Fruit fly (Drosophila melanogaster) whole organism, adult: ENCODE results near the gene CAH3.

Experiments used
- CG11617 ChIP-seq: fragments of 200-800 bp; sonication (Bioruptor generic); optimal IDR thresholded peaks from 2 replicates; lab custom pipeline; 2017; ENCODE audit warnings: mild to moderate bottlenecking, missing biosample characterization, missing genetic modification reagents, missing genetic modification characterization
- CG12768 ChIP-seq: fragments of 200-800 bp; sonication (Bioruptor generic); optimal IDR thresholded peaks from 2 replicates; lab custom pipeline; 2017; ENCODE audit warnings: missing biosample characterization, missing genetic modification characterization, mild to moderate bottlenecking, moderate library complexity, missing genetic modification reagents
- CG14711 ChIP-seq: fragments of 200-800 bp; sonication (Bioruptor generic); optimal IDR thresholded peaks from 2 replicates; lab custom pipeline; 2018; ENCODE audit warnings: missing biosample characterization, mild to moderate bottlenecking, missing genetic modification characterization, moderate library complexity
- CG1620 ChIP-seq: fragments of 200-800 bp; sonication (Bioruptor generic); optimal IDR thresholded peaks from 2 replicates; lab custom pipeline; 2016; ENCODE audit warnings: missing biosample characterization, missing genetic modification characterization
- CG33017 ChIP-seq: fragments of 200-800 bp; sonication (Bioruptor generic); optimal IDR thresholded peaks from 2 replicates; lab custom pipeline; 2018; ENCODE audit warnings: missing biosample characterization, mild to moderate bottlenecking, missing genetic modification characterization, moderate library complexity
- CG5204 ChIP-seq: fragments of 200-800 bp; sonication (Bioruptor generic); optimal IDR thresholded peaks from 2 replicates; lab custom pipeline; 2016; ENCODE audit warnings: missing biosample characterization, missing genetic modification characterization
- CG7045 ChIP-seq: fragments of 200-800 bp; sonication (Bioruptor generic); optimal IDR thresholded peaks from 2 replicates; lab custom pipeline; 2017; ENCODE audit warnings: missing biosample characterization, mild to moderate bottlenecking, missing genetic modification characterization
- CG7101 ChIP-seq: fragments of 200-800 bp; sonication (Bioruptor generic); optimal IDR thresholded peaks from 2 replicates; lab custom pipeline; 2018; ENCODE audit warnings: missing biosample characterization, mild to moderate bottlenecking, missing genetic modification characterization, moderate library complexity
- Clk ChIP-seq: fragments of 200-800 bp; sonication (Bioruptor generic); optimal IDR thresholded peaks from 2 replicates; lab custom pipeline; 2017; ENCODE audit warnings: missing biosample characterization, missing genetic modification characterization
- Crg-1 ChIP-seq: fragments of 200-800 bp; sonication (Bioruptor generic); optimal IDR thresholded peaks from 2 replicates; lab custom pipeline; 2016; ENCODE audit warnings: missing biosample characterization, missing genetic modification characterization
- Hr96 ChIP-seq: fragments of 200-800 bp; sonication (Bioruptor generic); optimal IDR thresholded peaks from 2 replicates; lab custom pipeline; 2016; ENCODE audit warnings: missing biosample characterization, missing genetic modification characterization
- Mnt ChIP-seq: fragments of 200-800 bp; sonication (Bioruptor generic); optimal IDR thresholded peaks from 2 replicates; lab custom pipeline; 2016; ENCODE audit warnings: missing biosample characterization, mild to moderate bottlenecking, missing genetic modification characterization
- bab1 ChIP-seq: fragments of 200-800 bp; sonication (Bioruptor generic); optimal IDR thresholded peaks from 3 replicates; lab custom pipeline; 2019; ENCODE audit warnings: missing biosample characterization, mild to moderate bottlenecking, missing genetic modification characterization, moderate library complexity
- cic ChIP-seq: fragments of 200-800 bp; sonication (Bioruptor generic); optimal IDR thresholded peaks from 2 replicates; lab custom pipeline; 2017; ENCODE audit warnings: missing biosample characterization, mild to moderate bottlenecking, missing genetic modification characterization, moderate library complexity
- cnc ChIP-seq, 2 experiments: fragments of >200 bp; optimal IDR thresholded peaks; 2 replicates each; lab custom pipeline; 2017
- kay ChIP-seq: fragments of 200-800 bp; sonication (Bioruptor generic); peaks from one replicate; lab custom pipeline; 2016; ENCODE audit warnings: missing biosample characterization, missing genetic modification characterization, borderline replicate concordance
- ovo ChIP-seq: fragments of 200-800 bp; sonication (Bioruptor generic); optimal IDR thresholded peaks from 2 replicates; lab custom pipeline; 2016; ENCODE audit warnings: missing biosample characterization, missing genetic modification characterization
- pad ChIP-seq: fragments of 200-800 bp; sonication (Bioruptor generic); optimal IDR thresholded peaks from 3 replicates; lab custom pipeline; 2017; ENCODE audit warnings: missing biosample characterization, missing genetic modification characterization, mild to moderate bottlenecking, moderate library complexity, missing genetic modification reagents
- tj ChIP-seq: fragments of 200-800 bp; sonication (Bioruptor generic); optimal IDR thresholded peaks from 3 replicates; lab custom pipeline; 2017; ENCODE audit warnings: missing biosample characterization, mild to moderate bottlenecking, missing genetic modification characterization, moderate library complexity
- toe ChIP-seq: fragments of 200-800 bp; sonication (Bioruptor generic); optimal IDR thresholded peaks from 2 replicates; lab custom pipeline; 2016; ENCODE audit warnings: missing biosample characterization, missing genetic modification characterization

Gene CAH3

dm6 chrX:8723393-8723987 is 42.4 kb downstream of the CAH3 start:
- TF ChIP-seq bab1 (GFP tag; lab: Kevin White, UChicago), result no peak
- no peak for TF ChIP-seq CG7045
- no peak for TF ChIP-seq CG7101
- no peak for TF ChIP-seq pad (GFP tag; lab: Kevin White, UChicago)
- no peak for TF ChIP-seq cnc (optimal IDR thresholded peaks at IDR 0.05; lab: Kevin White, UChicago)
- TF ChIP-seq CG11617 (GFP tag; lab: Kevin White, UChicago), result no peak
- no peak for TF ChIP-seq Mnt
- no peak for TF ChIP-seq CG1620 (GFP tag; lab: Kevin White, UChicago)
- no peak for TF ChIP-seq Clk (GFP tag; lab: Kevin White, UChicago)
- TF ChIP-seq toe, result no peak
- TF ChIP-seq tj (GFP tag; lab: Kevin White, UChicago), result no peak
- TF ChIP-seq Hr96, result no peak
- TF ChIP-seq CG14711 (tag; lab: Kevin White, UChicago), result no peak
- TF ChIP-seq cic (GFP tag; lab: Kevin White, UChicago), result no peak
- TF ChIP-seq CG5204 (GFP tag; lab: Kevin White, UChicago), result no peak
- no peak for TF ChIP-seq Crg-1 (GFP tag; lab: Kevin White, UChicago)
- no peak for TF ChIP-seq CG12768 (GFP tag; lab: Kevin White, UChicago)
- no peak for TF ChIP-seq CG33017 (tag; lab: Kevin White, UChicago)
- no peak for TF ChIP-seq kay

- no peak for TF ChIP-seq Crg-1 (GFP tag; lab: Kevin White, UChicago)
- no peak for TF ChIP-seq CG1620 (GFP tag; lab: Kevin White, UChicago)
- no peak for TF ChIP-seq Clk (GFP tag; lab: Kevin White, UChicago)
- no peak for TF ChIP-seq tj (GFP tag; lab: Kevin White, UChicago)
- no peak for TF ChIP-seq cnc (optimal IDR thresholded peaks at IDR 0.05; lab: Kevin White, UChicago)
- no peak for TF ChIP-seq cic (GFP tag; lab: Kevin White, UChicago)
- no peak for TF ChIP-seq Hr96
- no peak for TF ChIP-seq ovo (GFP tag; lab: Kevin White, UChicago)
- no peak for TF ChIP-seq kay
- TF ChIP-seq Mnt, result no peak
- TF ChIP-seq CG7101, result no peak
- TF ChIP-seq toe, result no peak
- no peak for TF ChIP-seq pad (GFP tag; lab: Kevin White, UChicago)
- TF ChIP-seq CG14711 (tag; lab: Kevin White, UChicago), result no peak
These were observed 43.8 kb downstream of the CAH3 start for dm6 chrX:8724815-8725214.

- TF ChIP-seq cic (GFP tag; lab: Kevin White, UChicago), result no peak
These were observed 44.2 kb downstream of the CAH3 start for dm6 chrX:8725238-8725637.

dm6 chrX:8726816-8727215 is 45.8 kb downstream of the CAH3 start:
- TF ChIP-seq cic (GFP tag; lab: Kevin White, UChicago) (no peak), CG12768 (GFP tag; lab: Kevin White, UChicago) (no peak), cnc (optimal IDR thresholded peaks at IDR 0.05; lab: Kevin White, UChicago) (no peak), CG7045 (no peak), Mnt (no peak), Clk (GFP tag; lab: Kevin White, UChicago) (no peak), bab1 (GFP tag; lab: Kevin White, UChicago) (no peak), CG7101 (no peak)

dm6 chrX:8728030-8728429 is 47.0 kb downstream of the CAH3 start:
- TF ChIP-seq CG1620 (GFP tag; lab: Kevin White, UChicago), result no peak
- no peak for TF ChIP-seq toe
- TF ChIP-seq CG14711 (tag; lab: Kevin White, UChicago), result no peak
- no peak for TF ChIP-seq CG5204 (GFP tag; lab: Kevin White, UChicago)
- TF ChIP-seq Mnt, result no peak
- TF ChIP-seq CG7045, result no peak
- TF ChIP-seq Hr96, result no peak
- TF ChIP-seq ovo (GFP tag; lab: Kevin White, UChicago), result no peak
- TF ChIP-seq cic (GFP tag; lab: Kevin White, UChicago), result no peak
- TF ChIP-seq tj (GFP tag; lab: Kevin White, UChicago), result no peak
- TF ChIP-seq CG7101, result no peak
- TF ChIP-seq CG11617 (GFP tag; lab: Kevin White, UChicago), result no peak
- TF ChIP-seq kay, result no peak
- no peak for TF ChIP-seq pad (GFP tag; lab: Kevin White, UChicago)
- no peak for TF ChIP-seq cnc (optimal IDR thresholded peaks at IDR 0.05; lab: Kevin White, UChicago)
- TF ChIP-seq Clk (GFP tag; lab: Kevin White, UChicago), result no peak
- no peak for TF ChIP-seq Crg-1 (GFP tag; lab: Kevin White, UChicago)
- TF ChIP-seq CG12768 (GFP tag; lab: Kevin White, UChicago), result no peak
- TF ChIP-seq CG33017 (tag; lab: Kevin White, UChicago), result no peak

dm6 chrX:8730306-8730705 is 49.3 kb downstream of the CAH3 start:
- no peak for TF ChIP-seq Clk (GFP tag; lab: Kevin White, UChicago)
- no peak for TF ChIP-seq CG1620 (GFP tag; lab: Kevin White, UChicago)
- TF ChIP-seq CG33017 (tag; lab: Kevin White, UChicago), result no peak
- no peak for TF ChIP-seq CG7101
- TF ChIP-seq tj (GFP tag; lab: Kevin White, UChicago), result no peak
- no peak for TF ChIP-seq CG14711 (tag; lab: Kevin White, UChicago)
- TF ChIP-seq CG7045, result no peak
- TF ChIP-seq CG12768 (GFP tag; lab: Kevin White, UChicago), result no peak
- no peak for TF ChIP-seq kay
- TF ChIP-seq pad (GFP tag; lab: Kevin White, UChicago), result no peak
- no peak for TF ChIP-seq ovo (GFP tag; lab: Kevin White, UChicago)
- TF ChIP-seq Crg-1 (GFP tag; lab: Kevin White, UChicago), result no peak
- no peak for TF ChIP-seq Hr96
- no peak for TF ChIP-seq CG5204 (GFP tag; lab: Kevin White, UChicago)
- TF ChIP-seq CG11617 (GFP tag; lab: Kevin White, UChicago), result no peak
- no peak for TF ChIP-seq cnc (optimal IDR thresholded peaks at IDR 0.05; lab: Kevin White, UChicago)
- TF ChIP-seq cic (GFP tag; lab: Kevin White, UChicago), result no peak
- no peak for TF ChIP-seq toe
- no peak for TF ChIP-seq Mnt
